Fruit fly (Drosophila melanogaster): ENCODE measurements around the gene Dnaaf5.

Dnaaf5 gene

dm6 chr3R:14387840-14388239 is 26.3 kb upstream of the Dnaaf5 start (continued):
- no peak for TF ChIP-seq klu (GFP tag; IDR thresholded peaks at IDR 0.05)
- TF ChIP-seq MTF-1 (GFP tag; optimal IDR thresholded peaks at IDR 0.05; ENCODE audit: borderline replicate concordance) = no peak
- TF ChIP-seq rib (GFP tag; IDR thresholded peaks at IDR 0.05) = no peak
- TF ChIP-seq pita (GFP tag; optimal IDR thresholded peaks at IDR 0.05) = no peak
- no peak for TF ChIP-seq CG4360 (GFP tag; IDR thresholded peaks at IDR 0.05)
- no peak for TF ChIP-seq sens-2 (GFP tag; IDR thresholded peaks at IDR 0.05)
- no peak for TF ChIP-seq Fer2 (tag; optimal IDR thresholded peaks at IDR 0.05)
- no peak for TF ChIP-seq hbn (GFP tag; IDR thresholded peaks at IDR 0.05; ENCODE audit: partially characterized antibody)
- TF ChIP-seq CG10565 (GFP tag; optimal IDR thresholded peaks at IDR 0.05) = no peak
- no peak for TF ChIP-seq pb (GFP tag; optimal IDR thresholded peaks at IDR 0.05)
- no peak for TF ChIP-seq CG6683 (GFP tag; optimal IDR thresholded peaks at IDR 0.05)
- TF ChIP-seq Hr78 (GFP tag; optimal IDR thresholded peaks at IDR 0.05) = no peak
- TF ChIP-seq CG14014 (GFP tag; IDR thresholded peaks at IDR 0.05) = no peak
- TF ChIP-seq CG16779 (GFP tag; IDR thresholded peaks at IDR 0.05) = no peak
- no peak for TF ChIP-seq pfk (GFP tag; optimal IDR thresholded peaks at IDR 0.05)
- no peak for TF ChIP-seq cad (GFP tag; optimal IDR thresholded peaks at IDR 0.05)
- TF ChIP-seq Hey (tag; optimal IDR thresholded peaks at IDR 0.05) = no peak
- no peak for TF ChIP-seq sc (optimal IDR thresholded peaks at IDR 0.05)
- no peak for TF ChIP-seq sc (GFP tag; optimal IDR thresholded peaks at IDR 0.05)
- TF ChIP-seq CG4328 (GFP tag; optimal IDR thresholded peaks at IDR 0.05) = no peak
- no peak for TF ChIP-seq Spps (tag; optimal IDR thresholded peaks at IDR 0.05)
- no peak for TF ChIP-seq twi (tag; optimal IDR thresholded peaks at IDR 0.05)
- no peak for TF ChIP-seq Lhr (GFP tag; optimal IDR thresholded peaks at IDR 0.05)
- no peak for TF ChIP-seq Elba2 (GFP tag; optimal IDR thresholded peaks at IDR 0.05)
- no peak for TF ChIP-seq GATAe (GFP tag; conservative IDR thresholded peaks at IDR 0.05)
- no peak for TF ChIP-seq CG17912 (GFP tag; optimal IDR thresholded peaks at IDR 0.05)
- TF ChIP-seq unpg (GFP tag; optimal IDR thresholded peaks at IDR 0.05) = peak; percentile 16
- TF ChIP-seq CG17328 (GFP tag; IDR thresholded peaks at IDR 0.05) = no peak
- no peak for TF ChIP-seq eyg (GFP tag; optimal IDR thresholded peaks at IDR 0.05)
- no peak for TF ChIP-seq kah (GFP tag; optimal IDR thresholded peaks at IDR 0.05)
- TF ChIP-seq ttk (GFP tag; IDR thresholded peaks at IDR 0.05) = no peak
- no peak for TF ChIP-seq CG8388 (GFP tag; optimal IDR thresholded peaks at IDR 0.05)
- no peak for TF ChIP-seq MESR4 (GFP tag; optimal IDR thresholded peaks at IDR 0.05)
- TF ChIP-seq Atf6 (GFP tag; IDR thresholded peaks at IDR 0.05) = no peak
- peak in 1 of 2 experiments; percentile 14 for TF ChIP-seq dpn (GFP tag; optimal IDR thresholded peaks at IDR 0.05)
- no peak for TF ChIP-seq CG9215 (GFP tag; IDR thresholded peaks at IDR 0.05)
- no peak for TF ChIP-seq vfl (GFP tag; optimal IDR thresholded peaks at IDR 0.05)
- TF ChIP-seq sim (GFP tag; IDR thresholded peaks at IDR 0.05) = no peak
- no peak for TF ChIP-seq fu2 (GFP tag; optimal IDR thresholded peaks at IDR 0.05)
- no peak for TF ChIP-seq CG11695 (GFP tag; IDR thresholded peaks at IDR 0.05)
- TF ChIP-seq Eip74EF (GFP tag; optimal IDR thresholded peaks at IDR 0.05) = no peak
- TF ChIP-seq Hand (GFP tag; optimal IDR thresholded peaks at IDR 0.05) = no peak
- peak; percentile 38 for TF ChIP-seq dmrt99B (tag; optimal IDR thresholded peaks at IDR 0.05)
- TF ChIP-seq NC2β (GFP tag; optimal IDR thresholded peaks at IDR 0.05) = no peak
- no peak for TF ChIP-seq CrebB (tag; optimal IDR thresholded peaks at IDR 0.05)
- peak; percentile 55; the same call in 1 of the 2 replicates for TF ChIP-seq Xrp1 (GFP tag; IDR thresholded peaks at IDR 0.05)
- TF ChIP-seq Hmr (GFP tag; optimal IDR thresholded peaks at IDR 0.05) = no peak
- no peak for TF ChIP-seq Sry-δ (GFP tag; optimal IDR thresholded peaks at IDR 0.05)
- TF ChIP-seq Ptx1 (GFP tag; IDR thresholded peaks at IDR 0.05) = peak; percentile 49
- peak; percentile 25; the same call in 1 of the 2 replicates for TF ChIP-seq CG9932 (GFP tag; IDR thresholded peaks at IDR 0.05)
- TF ChIP-seq psq (GFP tag; optimal IDR thresholded peaks at IDR 0.05) = no peak
- TF ChIP-seq CG12299 (tag; optimal IDR thresholded peaks at IDR 0.05) = no peak
